Fruit fly (Drosophila melanogaster) whole organism, embryonic: ENCODE results near the gene CG9389.

Source experiments
- Abd-B ChIP-seq: fragments of 200-800 bp; sonication (Bioruptor generic); optimal IDR thresholded peaks from 2 replicates; lab custom pipeline; 2018; ENCODE audit warnings: missing biosample characterization, mild to moderate bottlenecking, missing genetic modification characterization, moderate library complexity
- CG11560 ChIP-seq: fragments of 200-800 bp; sonication (Bioruptor generic); IDR thresholded peaks from 3 replicates; pipeline ENCODE4 v1.3.6; 2022; ENCODE audit warnings: missing biosample characterization, missing genetic modification characterization
- CG12236 ChIP-seq: fragments of 200-800 bp; sonication (Bioruptor generic); optimal IDR thresholded peaks from 2 replicates; lab custom pipeline; 2016; ENCODE audit warnings: missing biosample characterization, missing genetic modification characterization
- CG12299 ChIP-seq: fragments of 200-800 bp; sonication (Bioruptor generic); optimal IDR thresholded peaks from 2 replicates; lab custom pipeline; 2018; ENCODE audit warnings: missing biosample characterization, mild to moderate bottlenecking, missing genetic modification characterization
- CG12942 ChIP-seq: fragments of 200-800 bp; sonication (Bioruptor generic); optimal IDR thresholded peaks from 3 replicates; lab custom pipeline; 2016; ENCODE audit warnings: missing biosample characterization, missing genetic modification characterization
- CG13123 ChIP-seq: fragments of 200-800 bp; sonication (Bioruptor generic); optimal IDR thresholded peaks from 2 replicates; lab custom pipeline; 2016; ENCODE audit warnings: missing biosample characterization, missing genetic modification characterization
- CG15011 ChIP-seq: fragments of 200-800 bp; sonication (Bioruptor generic); optimal IDR thresholded peaks from 3 replicates; lab custom pipeline; 2018; ENCODE audit warnings: missing biosample characterization, mild to moderate bottlenecking, missing genetic modification characterization
- CG17612 ChIP-seq: fragments of 200-800 bp; sonication (Bioruptor generic); IDR thresholded peaks from 2 replicates; pipeline ENCODE4 v1.3.6; 2022; ENCODE audit warnings: missing biosample characterization, missing genetic modification characterization
- CG17802 ChIP-seq: fragments of 200-800 bp; sonication (Bioruptor generic); optimal IDR thresholded peaks from 2 replicates; lab custom pipeline; 2018; ENCODE audit warnings: missing biosample characterization, mild to moderate bottlenecking, missing genetic modification characterization, moderate library complexity
- CG2678 ChIP-seq: fragments of 200-800 bp; sonication (Bioruptor generic); optimal IDR thresholded peaks from 3 replicates; lab custom pipeline; 2019; ENCODE audit warnings: missing biosample characterization, mild to moderate bottlenecking, missing genetic modification characterization, moderate library complexity
- CG34422 ChIP-seq: fragments of 200-800 bp; sonication (Bioruptor generic); IDR thresholded peaks from 3 replicates; pipeline ENCODE4 v1.3.6; 2022; ENCODE audit warnings: missing biosample characterization, missing genetic modification characterization
- CG42726 ChIP-seq: fragments of 200-800 bp; sonication (Bioruptor generic); IDR thresholded peaks from 2 replicates; pipeline ENCODE4 v1.3.6; 2022; ENCODE audit warnings: missing biosample characterization, missing genetic modification characterization; ENCODE audit not compliant: partially characterized antibody
- CG4282 ChIP-seq: fragments of 200-800 bp; sonication (Bioruptor generic); optimal IDR thresholded peaks from 2 replicates; lab custom pipeline; 2016; ENCODE audit warnings: missing biosample characterization, missing genetic modification characterization
- CG4404 ChIP-seq: fragments of 200-800 bp; sonication (Bioruptor generic); IDR thresholded peaks from 2 replicates; pipeline ENCODE4 v1.3.6; 2022; ENCODE audit warnings: missing biosample characterization, missing genetic modification characterization
- CG7271 ChIP-seq: fragments of 200-800 bp; sonication (Bioruptor generic); optimal IDR thresholded peaks from 2 replicates; lab custom pipeline; 2018; ENCODE audit warnings: missing biosample characterization, mild to moderate bottlenecking, missing genetic modification characterization, moderate library complexity
- CG7372 ChIP-seq: fragments of 200-800 bp; sonication (Bioruptor generic); IDR thresholded peaks from 2 replicates; pipeline ENCODE4 v1.3.6; 2022; ENCODE audit warnings: missing biosample characterization, missing genetic modification characterization
- CG7556 ChIP-seq: fragments of 200-800 bp; sonication (Bioruptor generic); optimal IDR thresholded peaks from 2 replicates; lab custom pipeline; 2017; ENCODE audit warnings: missing biosample characterization, mild to moderate bottlenecking, missing genetic modification characterization
- CG7963 ChIP-seq: fragments of 200-800 bp; sonication (Bioruptor generic); IDR thresholded peaks from 3 replicates; pipeline ENCODE4 v1.3.6; 2022; ENCODE audit warnings: missing biosample characterization, missing genetic modification characterization; ENCODE audit not compliant: partially characterized antibody
- Dll ChIP-seq: fragments of 200-800 bp; sonication (Bioruptor generic); IDR thresholded peaks from 4 replicates; pipeline ENCODE4 v1.3.6; 2022; ENCODE audit warnings: missing biosample characterization, missing genetic modification characterization; ENCODE audit not compliant: partially characterized antibody
- Eip74EF ChIP-seq, 2 experiments: fragments of 200-800 bp in 1 of 2; fragments of >200 bp in 1 of 2; sonication (Bioruptor generic) in 1 of 2; optimal IDR thresholded peaks; 2 replicates each; lab custom pipeline; 2017 to 2019; ENCODE audit warnings: missing biosample characterization in 2 of 2, missing genetic modification characterization in 2 of 2, mild to moderate bottlenecking in 1 of 2, moderate library complexity in 1 of 2
- Elba2 ChIP-seq: fragments of 200-800 bp; sonication (Bioruptor generic); optimal IDR thresholded peaks from 3 replicates; lab custom pipeline; 2016; ENCODE audit warnings: missing biosample characterization, missing genetic modification characterization
- Ets65A ChIP-seq: fragments of 200-800 bp; sonication (Bioruptor generic); peaks from one replicate; lab custom pipeline; 2016; ENCODE audit warnings: missing biosample characterization, missing genetic modification characterization
- Fer2 ChIP-seq: fragments of 200-800 bp; sonication (Bioruptor generic); optimal IDR thresholded peaks from 2 replicates; lab custom pipeline; 2018; ENCODE audit warnings: missing biosample characterization, mild to moderate bottlenecking, missing genetic modification characterization, moderate library complexity
- H15 ChIP-seq: fragments of 200-800 bp; sonication (Bioruptor generic); IDR thresholded peaks from 3 replicates; pipeline ENCODE4 v1.3.6; 2022; ENCODE audit warnings: missing biosample characterization, missing genetic modification characterization
- Hmx ChIP-seq: fragments of 200-800 bp; sonication (Bioruptor generic); optimal IDR thresholded peaks from 2 replicates; lab custom pipeline; 2016; ENCODE audit warnings: missing biosample characterization, missing genetic modification characterization
- Mad ChIP-seq: fragments of 200-800 bp; sonication (Bioruptor generic); optimal IDR thresholded peaks from 2 replicates; lab custom pipeline; 2016; ENCODE audit warnings: missing biosample characterization, missing genetic modification characterization
- PHDP ChIP-seq: fragments of 200-800 bp; sonication (Bioruptor generic); optimal IDR thresholded peaks from 3 replicates; lab custom pipeline; 2018; ENCODE audit warnings: missing biosample characterization, mild to moderate bottlenecking, missing genetic modification characterization, moderate library complexity
- Sin3A ChIP-seq: fragments of >200 bp; optimal IDR thresholded peaks from 2 replicates; lab custom pipeline; 2018
- Sry-β ChIP-seq: fragments of 200-800 bp; sonication (Bioruptor generic); optimal IDR thresholded peaks from 2 replicates; lab custom pipeline; 2018; ENCODE audit warnings: missing biosample characterization, mild to moderate bottlenecking, missing genetic modification characterization, moderate library complexity
- Taf1 ChIP-seq: fragments of 200-800 bp; sonication (Bioruptor generic); IDR thresholded peaks from 2 replicates; pipeline ENCODE4 v1.3.6; 2022; ENCODE audit warnings: missing biosample characterization, missing genetic modification characterization
- br ChIP-seq: fragments of >200 bp; optimal IDR thresholded peaks from 2 replicates; lab custom pipeline; 2017
- cg ChIP-seq: fragments of 200-800 bp; sonication (Bioruptor generic); optimal IDR thresholded peaks from 3 replicates; lab custom pipeline; 2019; ENCODE audit warnings: missing biosample characterization, mild to moderate bottlenecking, missing genetic modification characterization, moderate library complexity
- ci ChIP-seq: fragments of 200-800 bp; sonication (Bioruptor generic); IDR thresholded peaks from 3 replicates; pipeline ENCODE4 v1.3.6; 2022; ENCODE audit warnings: missing biosample characterization, missing genetic modification characterization
- dpn ChIP-seq, 2 experiments: fragments of 200-800 bp; sonication (Bioruptor generic); optimal IDR thresholded peaks; 3 replicates each; lab custom pipeline; 2016; ENCODE audit warnings: missing biosample characterization in 2 of 2, missing genetic modification characterization in 2 of 2
- en ChIP-seq: fragments of 200-800 bp; sonication (Bioruptor generic); optimal IDR thresholded peaks from 2 replicates; lab custom pipeline; 2016; ENCODE audit warnings: missing biosample characterization, missing genetic modification characterization
- fd102C ChIP-seq: fragments of 200-800 bp; sonication (Bioruptor generic); optimal IDR thresholded peaks from 2 replicates; lab custom pipeline; 2018; ENCODE audit warnings: missing biosample characterization, mild to moderate bottlenecking, missing genetic modification characterization, moderate library complexity
- fu2 ChIP-seq: fragments of 200-800 bp; sonication (Bioruptor generic); optimal IDR thresholded peaks from 2 replicates; lab custom pipeline; 2016; ENCODE audit warnings: missing biosample characterization, missing genetic modification characterization
- gcm2 ChIP-seq: fragments of 200-800 bp; sonication (Bioruptor generic); optimal IDR thresholded peaks from 2 replicates; lab custom pipeline; 2016; ENCODE audit warnings: missing biosample characterization, missing genetic modification characterization
- hb ChIP-seq: fragments of 200-800 bp; sonication (Bioruptor generic); IDR thresholded peaks from 3 replicates; pipeline ENCODE4 v1.3.6; 2022; ENCODE audit warnings: missing biosample characterization, missing genetic modification characterization; ENCODE audit not compliant: partially characterized antibody
- insv ChIP-seq, 2 experiments: fragments of 200-800 bp; sonication (Bioruptor generic); optimal IDR thresholded peaks; 3 replicates each; lab custom pipeline; 2016 to 2018; ENCODE audit warnings: missing biosample characterization in 2 of 2, missing genetic modification characterization in 2 of 2
- jumu ChIP-seq: fragments of 200-800 bp; sonication (Bioruptor generic); optimal IDR thresholded peaks from 3 replicates; lab custom pipeline; 2016; ENCODE audit warnings: missing biosample characterization, missing genetic modification characterization
- klu ChIP-seq: fragments of 200-800 bp; sonication (Bioruptor generic); IDR thresholded peaks from 2 replicates; pipeline ENCODE4 v1.3.6; 2022; ENCODE audit warnings: missing biosample characterization, missing genetic modification characterization
- lmd ChIP-seq: fragments of 200-800 bp; sonication (Bioruptor generic); IDR thresholded peaks from 2 replicates; pipeline ENCODE4 v1.3.6; 2022; ENCODE audit warnings: missing biosample characterization, missing genetic modification characterization
- nmo ChIP-seq: fragments of 200-800 bp; sonication (Bioruptor generic); optimal IDR thresholded peaks from 2 replicates; lab custom pipeline; 2018; ENCODE audit warnings: missing biosample characterization, mild to moderate bottlenecking, missing genetic modification characterization, moderate library complexity
- psq ChIP-seq: fragments of 200-800 bp; sonication (Bioruptor generic); optimal IDR thresholded peaks from 2 replicates; lab custom pipeline; 2017; ENCODE audit warnings: missing biosample characterization, missing genetic modification characterization
- sim ChIP-seq: fragments of 200-800 bp; sonication (Bioruptor generic); IDR thresholded peaks from 2 replicates; pipeline ENCODE4 v1.3.6; 2022; ENCODE audit warnings: missing biosample characterization, missing genetic modification characterization
- so ChIP-seq: fragments of 200-800 bp; sonication (Bioruptor generic); IDR thresholded peaks from 3 replicates; pipeline ENCODE4 v1.3.6; 2022; ENCODE audit warnings: missing biosample characterization, missing genetic modification characterization
- ssp ChIP-seq: fragments of 200-800 bp; sonication (Bioruptor generic); IDR thresholded peaks from 2 replicates; pipeline ENCODE4 v1.3.6; 2022; ENCODE audit warnings: missing biosample characterization, missing genetic modification characterization
- stc ChIP-seq: fragments of 200-800 bp; sonication (Bioruptor generic); IDR thresholded peaks from 2 replicates; pipeline ENCODE4 v1.3.6; 2022; ENCODE audit warnings: missing biosample characterization, missing genetic modification characterization
- toy ChIP-seq: fragments of 200-800 bp; sonication (Bioruptor generic); IDR thresholded peaks from 2 replicates; pipeline ENCODE4 v1.3.6; 2022; ENCODE audit warnings: missing biosample characterization, missing genetic modification characterization
- zen2 ChIP-seq: fragments of 200-800 bp; sonication (Bioruptor generic); IDR thresholded peaks from 3 replicates; pipeline ENCODE4 v1.3.6; 2022; ENCODE audit warnings: missing biosample characterization, missing genetic modification characterization; ENCODE audit not compliant: partially characterized antibody
- zfh2 ChIP-seq: fragments of 200-800 bp; sonication (Bioruptor generic); optimal IDR thresholded peaks from 2 replicates; lab custom pipeline; 2016; ENCODE audit warnings: missing biosample characterization, missing genetic modification characterization

CG9389 gene

dm6 chr3L:21239999-21240509, 30.3 kb downstream of the CG9389 start (continued):
- TF ChIP-seq psq = peak; percentile 77
- no peak for TF ChIP-seq CG7271 (tag; lab: Kevin White, UChicago)
- TF ChIP-seq CG42726 (GFP tag; lab: Robert Waterston, UW) = peak; percentile 73
- TF ChIP-seq ssp (GFP tag; lab: Robert Waterston, UW) = no peak
- TF ChIP-seq CG34422 (GFP tag; lab: Robert Waterston, UW) = peak; percentile 44; the same call in 1 of the 3 replicates
- no peak for TF ChIP-seq lmd (GFP tag; lab: Robert Waterston, UW)
- no peak for TF ChIP-seq Elba2 (GFP tag; lab: Kevin White, UChicago)
- no peak for TF ChIP-seq CG4282
- no peak for TF ChIP-seq CG4404 (GFP tag; lab: Robert Waterston, UW)
- TF ChIP-seq CG11560 (tag; lab: Robert Waterston, UW) = no peak
- TF ChIP-seq CG17612 (GFP tag; lab: Robert Waterston, UW) = no peak
- no peak for TF ChIP-seq Sry-β (GFP tag; lab: Kevin White, UChicago)
- TF ChIP-seq CG12942 (GFP tag; lab: Kevin White, UChicago) = no peak
- no peak; the same call in 2 of the 3 replicates for TF ChIP-seq so (GFP tag; lab: Robert Waterston, UW)
- no peak for TF ChIP-seq jumu (GFP tag; lab: Kevin White, UChicago)
- TF ChIP-seq Abd-B (GFP tag; lab: Kevin White, UChicago) = no peak
- TF ChIP-seq Taf1 (GFP tag; lab: Robert Waterston, UW) = no peak
- TF ChIP-seq klu = no peak
- TF ChIP-seq br (lab: Kevin White, UChicago) = no peak
- no peak for TF ChIP-seq PHDP (tag; lab: Kevin White, UChicago)
- TF ChIP-seq zen2 (GFP tag; lab: Robert Waterston, UW) = peak; percentile 76; the same call in 2 of the 3 replicates
- TF ChIP-seq fu2 = no peak
- TF ChIP-seq CG7372 = no peak
- no peak for TF ChIP-seq CG13123 (GFP tag; lab: Kevin White, UChicago)
- TF ChIP-seq Eip74EF (GFP tag; optimal IDR thresholded peaks at IDR 0.05; lab: Kevin White, UChicago) = peak in 1 of 2 experiments; percentile 29
- no peak for TF ChIP-seq CG7556 (GFP tag; lab: Kevin White, UChicago)
- TF ChIP-seq H15 = no peak
- TF ChIP-seq cg (GFP tag; lab: Kevin White, UChicago) = peak; percentile 31
- no peak for TF ChIP-seq CG15011 (GFP tag; lab: Kevin White, UChicago)
- TF ChIP-seq sim (GFP tag; lab: Robert Waterston, UW) = no peak
- no peak for TF ChIP-seq Ets65A (GFP tag; lab: Kevin White, UChicago)
- no peak for TF ChIP-seq fd102C (GFP tag; lab: Kevin White, UChicago)
- TF ChIP-seq zfh2 (GFP tag; lab: Kevin White, UChicago) = no peak
- TF ChIP-seq Dll (GFP tag; lab: Robert Waterston, UW) = 0 out of 4 replicates have a peak, but pooled peaks have one; percentile 43
- TF ChIP-seq CG12299 = no peak
- no peak for TF ChIP-seq insv (GFP tag; optimal IDR thresholded peaks at IDR 0.05; lab: Kevin White, UChicago)
- TF ChIP-seq CG7963 = no peak
- no peak for TF ChIP-seq en (GFP tag; lab: Kevin White, UChicago)
- no peak for TF ChIP-seq CG12236
- TF ChIP-seq Mad (GFP tag; lab: Kevin White, UChicago) = no peak
- no peak for TF ChIP-seq toy
- TF ChIP-seq Hmx (GFP tag; lab: Kevin White, UChicago) = no peak
- TF ChIP-seq dpn (GFP tag; optimal IDR thresholded peaks at IDR 0.05; lab: Kevin White, UChicago) = no peak
- no peak for TF ChIP-seq Sin3A
- TF ChIP-seq Fer2 = no peak
- no peak for TF ChIP-seq CG2678
- TF ChIP-seq ci (GFP tag; lab: Robert Waterston, UW) = peak; percentile 73; the same call in 2 of the 3 replicates
- TF ChIP-seq nmo (GFP tag; lab: Kevin White, UChicago) = no peak
- no peak for TF ChIP-seq CG17802 (tag; lab: Kevin White, UChicago)
- no peak for TF ChIP-seq hb (GFP tag; lab: Robert Waterston, UW)
- no peak for TF ChIP-seq gcm2 (GFP tag; lab: Kevin White, UChicago)
- TF ChIP-seq stc (GFP tag; lab: Robert Waterston, UW) = peak; percentile 17; the same call in 1 of the 2 replicates
